Fruit fly (Drosophila melanogaster): Measurements from ENCODE around the gene CG31371.

Gene CG31371

dm6 chr3R:30550044-30550443, 46.7 kb upstream of the CG31371 start (continued):
- no peak for TF ChIP-seq CG8924 (tag; optimal IDR thresholded peaks at IDR 0.05)
- no peak for TF ChIP-seq CG10654 (GFP tag; optimal IDR thresholded peaks at IDR 0.05)
- peak; percentile 48 for TF ChIP-seq Fer1 (GFP tag; optimal IDR thresholded peaks at IDR 0.05)
- TF ChIP-seq pfk (GFP tag; optimal IDR thresholded peaks at IDR 0.05): no peak
- TF ChIP-seq CTCF (GFP tag; optimal IDR thresholded peaks at IDR 0.05): no peak
- no peak for TF ChIP-seq dan (GFP tag; IDR thresholded peaks at IDR 0.05)
- TF ChIP-seq row (GFP tag; IDR thresholded peaks at IDR 0.05): peak; percentile 53
- peak; percentile 1 for TF ChIP-seq CG30403 (GFP tag; optimal IDR thresholded peaks at IDR 0.05)
- peak; percentile 30 for TF ChIP-seq grau (tag; optimal IDR thresholded peaks at IDR 0.05)
- TF ChIP-seq ase (GFP tag; IDR thresholded peaks at IDR 0.05): no peak
- TF ChIP-seq CG12391 (tag; optimal IDR thresholded peaks at IDR 0.05): no peak
- TF ChIP-seq CG12236 (GFP tag; optimal IDR thresholded peaks at IDR 0.05): no peak
- no peak for TF ChIP-seq CG7786 (GFP tag; optimal IDR thresholded peaks at IDR 0.05)
- TF ChIP-seq CG3847 (GFP tag; IDR thresholded peaks at IDR 0.05): 0 out of 2 replicates have a peak, but pooled peaks have one; percentile 20
- TF ChIP-seq Hr51 (GFP tag; optimal IDR thresholded peaks at IDR 0.05): peak in 1 of 2 experiments; percentile 41
- no peak for TF ChIP-seq wor (GFP tag; IDR thresholded peaks at IDR 0.05)
- TF ChIP-seq CG5245 (GFP tag; optimal IDR thresholded peaks at IDR 0.05): no peak
- TF ChIP-seq vfl (GFP tag; optimal IDR thresholded peaks at IDR 0.05): no peak
- TF ChIP-seq Doc2 (GFP tag; IDR thresholded peaks at IDR 0.05): no peak
- TF ChIP-seq insv (GFP tag; optimal IDR thresholded peaks at IDR 0.05): no peak
- no peak for TF ChIP-seq CG8290 (GFP tag; optimal IDR thresholded peaks at IDR 0.05)
- TF ChIP-seq CG8290 (tag; optimal IDR thresholded peaks at IDR 0.05): peak in 1 of 2 experiments; percentile 54
- no peak for TF ChIP-seq vnd (GFP tag; IDR thresholded peaks at IDR 0.05; ENCODE audit: partially characterized antibody)
- TF ChIP-seq knrl (GFP tag; IDR thresholded peaks at IDR 0.05; ENCODE audit: partially characterized antibody): no peak
- no peak for TF ChIP-seq bowl (GFP tag; IDR thresholded peaks at IDR 0.05)
- peak; percentile 12 for TF ChIP-seq unpg (GFP tag; optimal IDR thresholded peaks at IDR 0.05)
- peak; percentile 38 for TF ChIP-seq dmrt99B (tag; optimal IDR thresholded peaks at IDR 0.05)
- TF ChIP-seq CG15514 (GFP tag; optimal IDR thresholded peaks at IDR 0.05): peak; percentile 31
- TF ChIP-seq sob (GFP tag; IDR thresholded peaks at IDR 0.05): peak; percentile 34; the same call in 1 of the 2 replicates
- no peak for TF ChIP-seq tap (tag; optimal IDR thresholded peaks at IDR 0.05)
- no peak for TF ChIP-seq CG9876 (GFP tag; optimal IDR thresholded peaks at IDR 0.05)
- TF ChIP-seq Antp (GFP tag; optimal IDR thresholded peaks at IDR 0.05): peak; percentile 25
- TF ChIP-seq CG1024 (GFP tag; IDR thresholded peaks at IDR 0.05): no peak
- no peak for TF ChIP-seq CG9797 (GFP tag; optimal IDR thresholded peaks at IDR 0.05)
- TF ChIP-seq CG10979 (tag; optimal IDR thresholded peaks at IDR 0.05): no peak
- TF ChIP-seq CG3726 (GFP tag; IDR thresholded peaks at IDR 0.05): no peak
- peak; percentile 22; the same call in 1 of the 2 replicates for TF ChIP-seq CG32532 (GFP tag; IDR thresholded peaks at IDR 0.05)
- TF ChIP-seq Myb (GFP tag; optimal IDR thresholded peaks at IDR 0.05): peak; percentile 11
- no peak for TF ChIP-seq CG3065 (GFP tag; optimal IDR thresholded peaks at IDR 0.05)
- TF ChIP-seq Chrac-16 (GFP tag; optimal IDR thresholded peaks at IDR 0.05): no peak
- no peak for TF ChIP-seq CG10543 (GFP tag; optimal IDR thresholded peaks at IDR 0.05)
- no peak for TF ChIP-seq Gsc (GFP tag; IDR thresholded peaks at IDR 0.05)
- no peak for TF ChIP-seq Trl (optimal IDR thresholded peaks at IDR 0.05)
- TF ChIP-seq Trl (GFP tag; optimal IDR thresholded peaks at IDR 0.05): no peak
- peak; percentile 10 for TF ChIP-seq NfI (GFP tag; optimal IDR thresholded peaks at IDR 0.05)
- peak; percentile 35 for TF ChIP-seq CG11504 (tag; optimal IDR thresholded peaks at IDR 0.05)
- peak; percentile 33 for TF ChIP-seq CG13894 (tag; optimal IDR thresholded peaks at IDR 0.05)
- peak; percentile 21 for TF ChIP-seq CG17359 (tag; optimal IDR thresholded peaks at IDR 0.05)
- no peak for TF ChIP-seq crc (GFP tag; optimal IDR thresholded peaks at IDR 0.05)
- TF ChIP-seq Rfx (GFP tag; IDR thresholded peaks at IDR 0.05): peak; percentile 42; the same call in 1 of the 2 replicates
- no peak for TF ChIP-seq CG17802 (tag; optimal IDR thresholded peaks at IDR 0.05)
- TF ChIP-seq Hr3 (GFP tag; optimal IDR thresholded peaks at IDR 0.05): no peak
- TF ChIP-seq CG8281 (tag; optimal IDR thresholded peaks at IDR 0.05): no peak

All from whole organism, embryonic.